Worm (Caenorhabditis elegans): ENCODE results near the gene mth-1.

Gene mth-1

DNA sequence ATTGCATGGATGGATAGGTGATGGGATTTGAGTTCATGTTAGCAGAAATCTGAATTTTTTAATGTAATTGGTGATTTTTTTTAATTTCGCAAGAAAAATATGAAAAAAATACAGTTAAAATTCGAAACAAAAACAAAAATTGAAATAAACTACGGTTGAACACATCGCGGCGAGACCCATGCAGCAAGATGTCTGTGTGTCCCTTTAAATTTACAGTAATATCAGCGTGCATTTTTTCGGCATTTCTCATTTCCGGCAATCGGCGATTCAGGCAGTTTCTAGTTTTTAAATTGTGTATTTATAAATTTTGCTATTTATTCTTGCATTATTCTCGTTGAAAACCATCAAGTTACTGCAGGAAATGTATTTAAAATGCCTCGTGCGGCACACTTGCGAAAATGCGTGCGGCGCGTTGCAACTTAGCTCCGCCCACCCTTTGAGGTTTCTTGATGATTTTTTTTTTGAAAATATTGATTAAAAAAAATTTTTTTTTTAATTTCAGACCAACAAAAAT is 34.2 kb upstream of the mth-1 start, which contains the start of the genes fbxc-44 and C16A11.2:
Gene fbxc-44 (minus strand): TSS at position 51 of the 514 bp plus-strand sequence.
Gene C16A11.2 (plus strand): TSS at position 503 of the 514 bp plus-strand sequence.
- TF ChIP-seq ceh-91 (GFP tag; IDR thresholded peaks at IDR 0.05) (peak; percentile 59; the same call in 1 of the 2 replicates), unc-130 (GFP tag; optimal IDR thresholded peaks at IDR 0.05) (peak; percentile 31), Y95B8A.8 (GFP tag; IDR thresholded peaks at IDR 0.05) (no peak), die-1 (tag; optimal IDR thresholded peaks at IDR 0.05) (no peak), efl-1 (GFP tag; optimal IDR thresholded peaks at IDR 0.05) (peak; percentile 5), akir-1 (GFP tag; optimal IDR thresholded peaks at IDR 0.05) (no peak), egl-44 (GFP tag; IDR thresholded peaks at IDR 0.05) (no peak), nhr-179 (tag; optimal IDR thresholded peaks at IDR 0.05) (no peak), him-1 (tag; optimal IDR thresholded peaks at IDR 0.05) (peak; percentile 48), snpc-4 (GFP tag; optimal IDR thresholded peaks at IDR 0.05) (no peak), snpc-4 (tag; optimal IDR thresholded peaks at IDR 0.05) (peak in 2 of 4 experiments; percentile 4 to 57), tlf-1 (GFP tag; optimal IDR thresholded peaks at IDR 0.05) (peak; percentile 39), athp-1 (tag; optimal IDR thresholded peaks at IDR 0.05) (peak; percentile 47), madf-6 (GFP tag; IDR thresholded peaks at IDR 0.05) (peak; percentile 92), D2030.7 (GFP tag; IDR thresholded peaks at IDR 0.05) (peak; percentile 56; the same call in 1 of the 2 replicates), F49E8.2 (tag; optimal IDR thresholded peaks at IDR 0.05; ENCODE audit: insufficient read depth) (peak; percentile 22), sea-2 (GFP tag; IDR thresholded peaks at IDR 0.05) (no peak), nhr-120 (GFP tag; IDR thresholded peaks at IDR 0.05) (no peak), pbrm-1 (GFP tag; IDR thresholded peaks at IDR 0.05) (0 out of 2 replicates have a peak, but pooled peaks have one; percentile 40), lin-54 (GFP tag; optimal IDR thresholded peaks at IDR 0.05) (peak; percentile 46), sptf-2 (GFP tag; optimal IDR thresholded peaks at IDR 0.05) (no peak), ztf-28 (GFP tag; IDR thresholded peaks at IDR 0.05) (no peak), F33H1.4 (GFP tag; IDR thresholded peaks at IDR 0.05) (peak; percentile 94), B0336.3 (GFP tag; IDR thresholded peaks at IDR 0.05) (peak; percentile 49; the same call in 1 of the 2 replicates), C17E4.6 (GFP tag; IDR thresholded peaks at IDR 0.05) (peak; percentile 16; the same call in 1 of the 2 replicates), nhr-27 (tag; optimal IDR thresholded peaks at IDR 0.05) (no peak), nhr-80 (tag; optimal IDR thresholded peaks at IDR 0.05) (no peak), tbp1 (GFP tag; optimal IDR thresholded peaks at IDR 0.05) (peak; percentile 26), ztf-26 (tag; optimal IDR thresholded peaks at IDR 0.05) (no peak), B0019.2 (GFP tag; conservative IDR thresholded peaks at IDR 0.05) (no peak), mcd-1 (GFP tag; IDR thresholded peaks at IDR 0.05) (peak; percentile 52; the same call in 1 of the 2 replicates), lin-40 (tag; optimal IDR thresholded peaks at IDR 0.05) (no peak), cebp-1 (GFP tag; IDR thresholded peaks at IDR 0.05) (no peak), cebp-1 (tag; optimal IDR thresholded peaks at IDR 0.05) (peak; percentile 52), lin-35 (GFP tag; optimal IDR thresholded peaks at IDR 0.05) (no peak), let-607 (tag; optimal IDR thresholded peaks at IDR 0.05) (peak in 1 of 2 experiments; percentile 9), zfh-2 (GFP tag; conservative IDR thresholded peaks at IDR 0.05) (no peak), rpc-1 (optimal IDR thresholded peaks at IDR 0.05) (peak; percentile 13), rpc-1 (tag; optimal IDR thresholded peaks at IDR 0.05) (no peak), zim-3 (tag; optimal IDR thresholded peaks at IDR 0.05) (no peak), nfyb-1 (GFP tag; IDR thresholded peaks at IDR 0.05) (no peak; the same call in 1 of the 2 replicates), F23B12.7 (tag; optimal IDR thresholded peaks at IDR 0.05; ENCODE audit: insufficient read depth) (peak; percentile 24), unc-62 (GFP tag; optimal IDR thresholded peaks at IDR 0.05) (no peak), rec-8 (tag; optimal IDR thresholded peaks at IDR 0.05) (peak in 1 of 2 experiments; percentile 6), xnd-1 (tag; optimal IDR thresholded peaks at IDR 0.05) (peak; percentile 96), snpc-1.3 (tag; optimal IDR thresholded peaks at IDR 0.05; ENCODE audit: insufficient read depth) (peak; percentile 17), ceh-100 (GFP tag; IDR thresholded peaks at IDR 0.05) (peak; percentile 24; the same call in 1 of the 2 replicates), snpc-1.1 (tag; optimal IDR thresholded peaks at IDR 0.05; ENCODE audit: insufficient read depth) (no peak)
